Worm (Caenorhabditis elegans) whole organism, late embryonic: ENCODE results near the gene clec-60.

Experiments
- K02D7.2 ChIP-seq: sonication (generic microtip); optimal IDR thresholded peaks from 2 replicates; lab custom pipeline; 2017; ENCODE audit warnings: mild to moderate bottlenecking, missing genetic modification characterization, missing compliant biosample characterization
- K09A11.1 ChIP-seq: sonication (generic microtip); optimal IDR thresholded peaks from 2 replicates; lab custom pipeline; 2017; ENCODE audit warnings: antibody characterized with exemption, mild to moderate bottlenecking, missing genetic modification characterization, missing compliant biosample characterization; ENCODE audit not compliant: insufficient read depth
- Y22D7AL.16 ChIP-seq: sonication (generic microtip); optimal IDR thresholded peaks from 2 replicates; lab custom pipeline; 2016; ENCODE audit warnings: missing genetic modification characterization, missing compliant biosample characterization
- ahr-1 ChIP-seq: sonication (generic microtip); optimal IDR thresholded peaks from 2 replicates; lab custom pipeline; 2016; ENCODE audit warnings: missing genetic modification characterization, missing compliant biosample characterization
- ama-1 ChIP-seq: fragments of 150-350 bp; optimal IDR thresholded peaks from 2 replicates; lab custom pipeline; 2014
- ceh-19 ChIP-seq: fragments of 200-800 bp; sonication (Bioruptor generic); optimal IDR thresholded peaks from 2 replicates; lab custom pipeline; 2018; ENCODE audit warnings: mild to moderate bottlenecking, missing genetic modification characterization, missing compliant biosample characterization
- ceh-2 ChIP-seq: sonication (generic microtip); optimal IDR thresholded peaks from 2 replicates; lab custom pipeline; 2016; ENCODE audit warnings: missing genotype, missing genetic modification characterization, missing compliant biosample characterization
- ceh-22 ChIP-seq: sonication (generic microtip); optimal IDR thresholded peaks from 2 replicates; lab custom pipeline; 2017; ENCODE audit warnings: missing biosample characterization, missing genetic modification characterization
- ceh-24 ChIP-seq: sonication (generic microtip); optimal IDR thresholded peaks from 2 replicates; lab custom pipeline; 2016; ENCODE audit warnings: mild to moderate bottlenecking, missing genetic modification characterization, missing compliant biosample characterization
- ceh-30 ChIP-seq: fragments of 150-350 bp; optimal IDR thresholded peaks from 2 replicates; lab custom pipeline; 2014; ENCODE audit warnings: missing biosample characterization, missing genetic modification characterization
- ceh-31 ChIP-seq: sonication (generic microtip); optimal IDR thresholded peaks from 2 replicates; lab custom pipeline; 2016; ENCODE audit warnings: missing genetic modification characterization, missing compliant biosample characterization
- ceh-9 ChIP-seq: sonication (generic microtip); optimal IDR thresholded peaks from 2 replicates; lab custom pipeline; 2016; ENCODE audit warnings: mild to moderate bottlenecking, missing genetic modification characterization, inconsistent platforms, missing compliant biosample characterization
- dve-1 ChIP-seq: sonication (generic microtip); optimal IDR thresholded peaks from 2 replicates; lab custom pipeline; 2017; ENCODE audit warnings: antibody characterized with exemption, mild to moderate bottlenecking, missing genetic modification characterization, missing compliant biosample characterization
- elt-2 ChIP-seq: sonication (generic microtip); optimal IDR thresholded peaks from 2 replicates; lab custom pipeline; 2016; ENCODE audit warnings: missing genetic modification reagents, missing genetic modification characterization, missing compliant biosample characterization
- elt-4 ChIP-seq: sonication (generic microtip); optimal IDR thresholded peaks from 2 replicates; lab custom pipeline; 2016; ENCODE audit warnings: missing genetic modification characterization, missing compliant biosample characterization
- ets-4 ChIP-seq: sonication (generic microtip); optimal IDR thresholded peaks from 2 replicates; lab custom pipeline; 2016; ENCODE audit warnings: missing genetic modification characterization, missing compliant biosample characterization
- eyg-1 ChIP-seq: sonication (generic microtip); optimal IDR thresholded peaks from 2 replicates; lab custom pipeline; 2016; ENCODE audit warnings: missing genotype, missing genetic modification characterization, missing compliant biosample characterization
- fax-1 ChIP-seq: sonication (generic microtip); optimal IDR thresholded peaks from 2 replicates; lab custom pipeline; 2016; ENCODE audit warnings: missing genotype, missing genetic modification characterization, missing compliant biosample characterization
- fkh-10 ChIP-seq: fragments of 150-350 bp; optimal IDR thresholded peaks from 2 replicates; lab custom pipeline; 2014; ENCODE audit warnings: missing biosample characterization, missing genetic modification reagents, missing genetic modification characterization
- fkh-6 ChIP-seq: sonication (generic microtip); optimal IDR thresholded peaks from 2 replicates; lab custom pipeline; 2016; ENCODE audit warnings: missing genetic modification characterization, missing compliant biosample characterization
- hlh-15 ChIP-seq: sonication (generic microtip); optimal IDR thresholded peaks from 2 replicates; lab custom pipeline; 2016; ENCODE audit warnings: missing genetic modification characterization, missing compliant biosample characterization
- hlh-30 ChIP-seq: sonication (generic microtip); optimal IDR thresholded peaks from 2 replicates; lab custom pipeline; 2017; ENCODE audit warnings: antibody characterized with exemption, missing genetic modification characterization, missing compliant biosample characterization; ENCODE audit not compliant: insufficient read depth
- hlh-8 ChIP-seq: sonication (generic microtip); optimal IDR thresholded peaks from 2 replicates; lab custom pipeline; 2016; ENCODE audit warnings: missing genotype, missing genetic modification characterization, missing compliant biosample characterization
- nfya-1 ChIP-seq: sonication (generic microtip); optimal IDR thresholded peaks from 2 replicates; lab custom pipeline; 2017; ENCODE audit warnings: missing genetic modification characterization, mild to moderate bottlenecking, missing compliant biosample characterization, antibody characterized with exemption, moderate library complexity
- nhr-11 ChIP-seq: fragments of 150-350 bp; optimal IDR thresholded peaks from 2 replicates; lab custom pipeline; 2014; ENCODE audit warnings: missing biosample characterization, missing genetic modification characterization
- odd-2 ChIP-seq: sonication (generic microtip); optimal IDR thresholded peaks from 2 replicates; lab custom pipeline; 2017; ENCODE audit warnings: antibody characterized with exemption, mild to moderate bottlenecking, missing genetic modification characterization, missing compliant biosample characterization
- pag-3 ChIP-seq: sonication (generic microtip); optimal IDR thresholded peaks from 2 replicates; lab custom pipeline; 2016; ENCODE audit warnings: missing compliant biosample characterization, missing genetic modification characterization, borderline replicate concordance
- pat-9 ChIP-seq: fragments of 200-800 bp; sonication (Bioruptor generic); optimal IDR thresholded peaks from 2 replicates; lab custom pipeline; 2018; ENCODE audit warnings: mild to moderate bottlenecking, missing genetic modification characterization, moderate library complexity, missing compliant biosample characterization
- pax-1 ChIP-seq: fragments of 150-350 bp; optimal IDR thresholded peaks from 2 replicates; lab custom pipeline; 2014; ENCODE audit warnings: missing biosample characterization, missing genetic modification characterization
- pqm-1 ChIP-seq: sonication (generic microtip); optimal IDR thresholded peaks from 2 replicates; lab custom pipeline; 2016; ENCODE audit warnings: missing genetic modification characterization, missing compliant biosample characterization
- pros-1 ChIP-seq: fragments of 150-350 bp; optimal IDR thresholded peaks from 2 replicates; lab custom pipeline; 2014; ENCODE audit warnings: missing biosample characterization, missing genetic modification reagents, missing genetic modification characterization
- ref-2 ChIP-seq: sonication (generic microtip); optimal IDR thresholded peaks from 2 replicates; lab custom pipeline; 2016; ENCODE audit warnings: missing genetic modification characterization, missing compliant biosample characterization
- rnt-1 ChIP-seq: sonication (generic microtip); optimal IDR thresholded peaks from 2 replicates; lab custom pipeline; 2016; ENCODE audit warnings: missing genetic modification characterization, missing compliant biosample characterization
- sdc-2 ChIP-seq: sonication (generic microtip); optimal IDR thresholded peaks from 2 replicates; lab custom pipeline; 2016; ENCODE audit warnings: missing genotype, missing genetic modification characterization, missing compliant biosample characterization
- sox-2 ChIP-seq: fragments of 200-800 bp; sonication (Bioruptor generic); IDR thresholded peaks from 2 replicates; pipeline ENCODE4 v1.3.6; 2022; ENCODE audit warnings: missing genetic modification reagents, missing genetic modification characterization, missing compliant biosample characterization
- tbx-2 ChIP-seq: sonication (generic microtip); optimal IDR thresholded peaks from 2 replicates; lab custom pipeline; 2016; ENCODE audit warnings: missing genetic modification characterization, missing compliant biosample characterization
- tbx-7 ChIP-seq: sonication (generic microtip); optimal IDR thresholded peaks from 2 replicates; lab custom pipeline; 2016; ENCODE audit warnings: missing genotype, missing genetic modification characterization, missing compliant biosample characterization
- ttx-3 ChIP-seq: sonication (generic microtip); optimal IDR thresholded peaks from 2 replicates; lab custom pipeline; 2016; ENCODE audit warnings: missing genetic modification reagents, missing genetic modification characterization, missing compliant biosample characterization
- unc-3 ChIP-seq, 2 experiments: fragments of 200-800 bp in 1 of 2; sonication (Bioruptor generic) in 1 of 2; sonication (generic microtip) in 1 of 2; conservative IDR thresholded peaks in 1 of 2; optimal IDR thresholded peaks in 1 of 2; 2 replicates each; pipeline versions ENCODE4 v1.3.6 to Lab custom; 2016 to 2022; ENCODE audit warnings: missing compliant biosample characterization in 2 of 2, missing genetic modification characterization in 2 of 2, missing genetic modification reagents in 1 of 2
- unc-42 ChIP-seq: sonication (generic microtip); optimal IDR thresholded peaks from 2 replicates; lab custom pipeline; 2016; ENCODE audit warnings: missing genotype, missing genetic modification characterization, missing compliant biosample characterization
- unc-55 ChIP-seq: sonication (generic microtip); optimal IDR thresholded peaks from 2 replicates; lab custom pipeline; 2017; ENCODE audit warnings: missing biosample characterization, missing genetic modification reagents, missing genetic modification characterization
- unc-86 ChIP-seq: sonication (generic microtip); optimal IDR thresholded peaks from 2 replicates; lab custom pipeline; 2016; ENCODE audit warnings: missing genetic modification characterization, missing compliant biosample characterization
- zip-5 ChIP-seq: sonication (generic microtip); optimal IDR thresholded peaks from 2 replicates; lab custom pipeline; 2016; ENCODE audit warnings: missing genetic modification characterization, missing compliant biosample characterization
- ztf-16 ChIP-seq: sonication (generic microtip); optimal IDR thresholded peaks from 2 replicates; lab custom pipeline; 2017; ENCODE audit warnings: missing genetic modification characterization, missing compliant biosample characterization

Gene clec-60

DNA sequence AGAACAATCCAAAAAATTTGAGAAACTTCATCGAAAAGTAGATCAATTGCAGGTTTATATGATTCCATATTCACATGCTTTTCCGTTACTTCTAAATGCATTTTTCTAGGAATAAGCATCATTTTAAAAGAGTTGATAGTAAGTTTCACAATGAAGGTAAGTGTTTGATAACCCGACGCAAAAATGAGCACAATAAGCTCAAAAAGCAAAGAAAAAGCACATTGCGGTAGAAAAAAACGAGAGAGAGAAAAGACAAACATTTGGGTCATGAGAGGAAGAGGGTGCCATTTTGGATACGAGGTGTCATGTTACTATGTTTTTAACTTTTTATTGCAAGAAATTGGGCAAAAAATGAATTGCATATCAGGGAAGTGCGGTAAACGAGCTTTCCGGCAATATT, 42.7 kb upstream of the clec-60 start, which contains the start of gene F59B10.6:
F59B10.6 (minus strand) TSS at position 101 of the 400 bp plus-strand sequence.
- TF ChIP-seq pax-1 (tag; lab: Kevin White, UChicago) (no peak), ceh-9 (tag; lab: Kevin White, UChicago) (no peak), ama-1 (lab: Kevin White, UChicago) (no peak), zip-5 (tag; lab: Kevin White, UChicago) (no peak), K02D7.2 (tag; lab: Kevin White, UChicago) (no peak), unc-55 (GFP tag; lab: Kevin White, UChicago) (no peak), ahr-1 (tag; lab: Kevin White, UChicago) (no peak), ceh-22 (tag; lab: Kevin White, UChicago) (no peak), unc-42 (tag; lab: Kevin White, UChicago) (no peak), rnt-1 (tag; lab: Kevin White, UChicago) (no peak), sox-2 (GFP tag; lab: Robert Waterston, UW) (no peak), tbx-2 (tag; lab: Kevin White, UChicago) (no peak), pat-9 (no peak), odd-2 (tag; lab: Kevin White, UChicago) (no peak), ref-2 (tag; lab: Kevin White, UChicago) (no peak), sdc-2 (no peak), nhr-11 (tag; lab: Kevin White, UChicago) (no peak), K09A11.1 (tag; lab: Kevin White, UChicago) (no peak), Y22D7AL.16 (tag; lab: Kevin White, UChicago) (no peak)

DNA sequence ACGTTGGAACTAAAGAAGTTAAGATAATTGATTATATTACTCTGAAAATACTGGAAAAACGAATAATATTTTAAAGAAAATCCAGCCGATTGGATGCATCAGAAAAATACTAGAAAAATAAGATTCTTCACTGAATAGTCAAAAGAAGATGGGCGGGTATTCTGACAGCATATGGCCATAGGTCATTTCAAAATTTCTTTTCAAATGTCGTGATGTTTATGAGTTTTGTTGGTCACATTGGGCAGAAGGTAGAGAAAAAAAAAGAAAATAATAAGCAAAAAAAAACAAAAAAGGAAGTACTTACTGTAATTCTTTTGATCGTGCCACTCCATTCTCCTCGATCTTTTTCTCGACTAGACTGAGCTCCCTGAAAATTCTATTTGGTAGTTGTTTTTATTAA, 41.9 kb upstream of the clec-60 start, which contains the start of gene F59B10.5:
F59B10.5 (minus strand) TSS at position 101 of the 400 bp plus-strand sequence.
- TF ChIP-seq unc-3 (GFP tag; conservative IDR thresholded peaks at IDR 0.05; lab: Robert Waterston, UW) (no peak), unc-3 (tag; optimal IDR thresholded peaks at IDR 0.05; lab: Kevin White, UChicago) (no peak), tbx-7 (tag; lab: Kevin White, UChicago) (no peak), ceh-30 (tag; lab: Kevin White, UChicago) (no peak), fax-1 (no peak), pqm-1 (tag; lab: Kevin White, UChicago) (no peak), nfya-1 (tag; lab: Kevin White, UChicago) (no peak), odd-2 (tag; lab: Kevin White, UChicago) (no peak), ceh-19 (GFP tag; lab: Kevin White, UChicago) (no peak), ahr-1 (tag; lab: Kevin White, UChicago) (no peak), rnt-1 (tag; lab: Kevin White, UChicago) (no peak), hlh-15 (tag; lab: Kevin White, UChicago) (no peak), ets-4 (tag; lab: Kevin White, UChicago) (no peak), ceh-24 (tag; lab: Kevin White, UChicago) (no peak), Y22D7AL.16 (tag; lab: Kevin White, UChicago) (no peak), ceh-22 (tag; lab: Kevin White, UChicago) (no peak), elt-2 (tag; lab: Kevin White, UChicago) (no peak)

DNA sequence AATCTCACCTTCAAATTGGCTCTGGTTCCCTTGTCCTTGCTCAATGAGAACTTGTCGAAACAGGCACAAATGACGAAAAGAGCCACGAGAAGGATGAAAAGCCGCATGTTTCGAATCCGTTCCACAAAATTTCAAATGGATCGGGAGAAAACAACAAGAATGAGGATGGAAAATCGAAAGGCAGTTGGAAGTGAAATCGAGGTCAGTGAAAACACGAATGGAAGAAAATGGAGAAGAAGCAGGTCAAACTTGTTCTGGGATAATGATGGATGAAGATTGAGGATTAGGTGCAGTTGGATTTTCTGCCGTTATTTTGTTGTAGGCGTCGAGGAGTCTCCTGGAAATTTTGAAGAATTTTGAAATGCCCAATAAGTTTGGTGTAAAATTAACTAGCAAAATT, 41.4 kb upstream of the clec-60 start:
- no peak for TF ChIP-seq pag-3 (tag; lab: Kevin White, UChicago)
- TF ChIP-seq ttx-3 (tag; lab: Kevin White, UChicago) = no peak
- TF ChIP-seq dve-1 (tag; lab: Kevin White, UChicago) = no peak
- TF ChIP-seq fkh-6 (tag; lab: Kevin White, UChicago) = no peak
- no peak for TF ChIP-seq ztf-16 (tag; lab: Kevin White, UChicago)
- TF ChIP-seq unc-55 (GFP tag; lab: Kevin White, UChicago) = no peak
- no peak for TF ChIP-seq hlh-8 (tag; lab: Kevin White, UChicago)
- TF ChIP-seq elt-2 (tag; lab: Kevin White, UChicago) = no peak

DNA sequence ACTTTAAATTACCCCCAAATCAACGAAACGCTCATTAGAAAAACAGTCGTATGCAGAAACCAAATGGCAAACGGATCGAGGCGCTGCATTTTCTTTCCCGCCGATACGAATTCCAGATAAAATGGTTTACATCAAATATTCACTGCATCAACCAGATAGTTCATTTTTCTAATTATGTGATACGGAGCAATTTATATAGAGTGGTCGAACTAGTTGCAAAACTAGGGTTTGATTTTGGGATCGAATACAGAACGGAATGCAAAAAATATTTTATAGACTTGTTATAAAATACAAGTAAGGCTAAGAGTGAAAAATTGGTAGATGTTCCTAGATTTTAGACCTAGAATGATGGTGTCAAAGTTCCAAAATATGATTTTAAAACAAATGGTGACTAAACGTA, 38.2 kb upstream of the clec-60 start:
- no peak for TF ChIP-seq pag-3 (tag; lab: Kevin White, UChicago)
- TF ChIP-seq unc-86 (tag; lab: Kevin White, UChicago) = no peak
- no peak for TF ChIP-seq ceh-30 (tag; lab: Kevin White, UChicago)
- no peak for TF ChIP-seq pat-9
- no peak for TF ChIP-seq pros-1 (tag; lab: Kevin White, UChicago)
- no peak for TF ChIP-seq ztf-16 (tag; lab: Kevin White, UChicago)
- TF ChIP-seq ceh-31 (tag; lab: Kevin White, UChicago) = no peak
- TF ChIP-seq hlh-30 = no peak
- TF ChIP-seq elt-4 (tag; lab: Kevin White, UChicago) = no peak
- TF ChIP-seq tbx-7 (tag; lab: Kevin White, UChicago) = no peak
- TF ChIP-seq ahr-1 (tag; lab: Kevin White, UChicago) = no peak
- TF ChIP-seq fkh-10 (GFP tag; lab: Kevin White, UChicago) = no peak
- TF ChIP-seq zip-5 (tag; lab: Kevin White, UChicago) = no peak
- TF ChIP-seq nfya-1 (tag; lab: Kevin White, UChicago) = no peak
- TF ChIP-seq eyg-1 (tag; lab: Kevin White, UChicago) = no peak
- TF ChIP-seq tbx-2 (tag; lab: Kevin White, UChicago) = no peak
- TF ChIP-seq ceh-2 (tag; lab: Kevin White, UChicago) = no peak
- TF ChIP-seq K09A11.1 (tag; lab: Kevin White, UChicago) = no peak
- TF ChIP-seq ttx-3 (tag; lab: Kevin White, UChicago) = no peak
